Worm (Caenorhabditis elegans) whole organism, L1 larva: ENCODE measurements around the gene F44D12.6.

Source experiments
- ceh-63 ChIP-seq: fragments of 200-800 bp; sonication (Bioruptor generic); optimal IDR thresholded peaks from 2 replicates; lab custom pipeline; 2018; ENCODE audit warnings: mild to moderate bottlenecking, missing genetic modification characterization, missing compliant biosample characterization
- ceh-90 ChIP-seq: sonication (generic microtip); optimal IDR thresholded peaks from 2 replicates; lab custom pipeline; 2016; ENCODE audit warnings: missing genetic modification characterization, missing compliant biosample characterization
- fkh-10 ChIP-seq: sonication (generic microtip); optimal IDR thresholded peaks from 2 replicates; lab custom pipeline; 2017; ENCODE audit warnings: missing biosample characterization, missing genetic modification reagents, missing genetic modification characterization
- fos-1 ChIP-seq: fragments of 150-350 bp; optimal IDR thresholded peaks from 2 replicates; lab custom pipeline; 2014; ENCODE audit warnings: missing biosample characterization, missing genetic modification characterization
- lin-15B ChIP-seq: fragments of 150-350 bp; sonication (generic microtip); optimal IDR thresholded peaks from 3 replicates; lab custom pipeline; 2014; ENCODE audit warnings: missing biosample characterization, missing genetic modification characterization
- lin-35 ChIP-seq, 2 experiments: fragments of 150-350 bp; optimal IDR thresholded peaks; 2 replicates each; lab custom pipeline; 2014; ENCODE audit warnings: missing biosample characterization in 2 of 2, missing genetic modification characterization in 2 of 2, missing genetic modification reagents in 2 of 2
- lin-39 ChIP-seq: fragments of 150-350 bp; optimal IDR thresholded peaks from 2 replicates; lab custom pipeline; 2014; ENCODE audit warnings: missing biosample characterization, missing genetic modification reagents, missing genetic modification characterization
- nhr-237 ChIP-seq: fragments of 150-350 bp; optimal IDR thresholded peaks from 2 replicates; lab custom pipeline; 2014; ENCODE audit warnings: missing biosample characterization, missing genetic modification characterization
- nhr-28 ChIP-seq: fragments of 150-350 bp; optimal IDR thresholded peaks from 2 replicates; lab custom pipeline; 2014; ENCODE audit warnings: missing biosample characterization, missing genetic modification characterization
- nhr-76 ChIP-seq: sonication (generic microtip); optimal IDR thresholded peaks from 2 replicates; lab custom pipeline; 2017; ENCODE audit warnings: missing biosample characterization, missing genetic modification characterization
- nhr-77 ChIP-seq: fragments of 150-350 bp; optimal IDR thresholded peaks from 2 replicates; lab custom pipeline; 2014; ENCODE audit warnings: missing biosample characterization, missing genetic modification characterization
- snu-23 ChIP-seq: sonication (generic microtip); optimal IDR thresholded peaks from 2 replicates; lab custom pipeline; 2016; ENCODE audit warnings: missing genetic modification characterization, missing compliant biosample characterization
- tbx-2 ChIP-seq: sonication (generic microtip); optimal IDR thresholded peaks from 2 replicates; lab custom pipeline; 2016; ENCODE audit warnings: missing genetic modification characterization, missing compliant biosample characterization
- ztf-11 ChIP-seq, 2 experiments: sonication (generic microtip); optimal IDR thresholded peaks; 2 replicates each; lab custom pipeline; 2016 to 2017; ENCODE audit warnings: missing genetic modification characterization in 2 of 2, missing biosample characterization in 1 of 2, missing compliant biosample characterization in 1 of 2

ce11 chrIV:10001748-10002147, 31.4 kb upstream of the F44D12.6 start, which contains the start of gene C47E12.3:
- TF ChIP-seq lin-35 (GFP tag; optimal IDR thresholded peaks at IDR 0.05; lab: Kevin White, UChicago) (no peak), nhr-28 (tag; lab: Kevin White, UChicago) (no peak), tbx-2 (tag; lab: Kevin White, UChicago) (no peak), fkh-10 (no peak), ceh-90 (tag; lab: Kevin White, UChicago) (no peak), nhr-76 (tag; lab: Kevin White, UChicago) (no peak), lin-39 (no peak), ztf-11 (tag; optimal IDR thresholded peaks at IDR 0.05; lab: Kevin White, UChicago) (no peak), snu-23 (GFP tag; lab: Kevin White, UChicago) (no peak), fos-1 (tag; lab: Kevin White, UChicago) (no peak), ceh-63 (no peak), lin-15B (tag; lab: Kevin White, UChicago) (no peak), nhr-77 (no peak), nhr-237 (no peak)
